Worm (Caenorhabditis elegans): ENCODE measurements around the gene unc-16.

- TF ChIP-seq ets-7 (tag; optimal IDR thresholded peaks at IDR 0.05) (no peak), ama-1 (optimal IDR thresholded peaks at IDR 0.05) (no peak), flt-1 (GFP tag; IDR thresholded peaks at IDR 0.05) (no peak), hmbx-1 (tag; optimal IDR thresholded peaks at IDR 0.05) (no peak), ceh-13 (GFP tag; optimal IDR thresholded peaks at IDR 0.05) (no peak), aly-1 (tag; optimal IDR thresholded peaks at IDR 0.05) (no peak), ceh-36 (tag; optimal IDR thresholded peaks at IDR 0.05) (no peak), hmg-4 (GFP tag; optimal IDR thresholded peaks at IDR 0.05) (no peak), tbx-37 (GFP tag; conservative IDR thresholded peaks at IDR 0.05) (no peak), F13C5.2 (tag; optimal IDR thresholded peaks at IDR 0.05) (no peak)
Measured at ce11 chrIII:9564410-9564809, 18.4 kb downstream of the unc-16 start, which contains the start of gene C48B4.10.

Data from whole organism, early embryonic.